Worm (Caenorhabditis elegans) whole organism, early embryonic: ENCODE data around the gene acr-21.

Source experiments
- B0310.2 ChIP-seq: sonication (generic microtip); optimal IDR thresholded peaks from 2 replicates; lab custom pipeline; 2016; ENCODE audit warnings: mild to moderate bottlenecking, missing genetic modification characterization, missing compliant biosample characterization
- F13C5.2 ChIP-seq: sonication (generic microtip); optimal IDR thresholded peaks from 2 replicates; lab custom pipeline; 2017; ENCODE audit warnings: mild to moderate bottlenecking, missing genetic modification characterization, inconsistent platforms, missing compliant biosample characterization
- aly-1 ChIP-seq: sonication (generic microtip); optimal IDR thresholded peaks from 2 replicates; lab custom pipeline; 2016; ENCODE audit warnings: missing genetic modification characterization, missing compliant biosample characterization
- ama-1 ChIP-seq: fragments of 150-350 bp; optimal IDR thresholded peaks from 2 replicates; lab custom pipeline; 2014
- ceh-13 ChIP-seq: fragments of 200-800 bp; sonication (Bioruptor generic); optimal IDR thresholded peaks from 2 replicates; lab custom pipeline; 2018; ENCODE audit warnings: mild to moderate bottlenecking, missing genetic modification characterization, missing compliant biosample characterization
- ceh-36 ChIP-seq: sonication (generic microtip); optimal IDR thresholded peaks from 2 replicates; lab custom pipeline; 2016; ENCODE audit warnings: missing genetic modification characterization, inconsistent platforms, missing compliant biosample characterization
- ets-7 ChIP-seq: sonication (generic microtip); optimal IDR thresholded peaks from 2 replicates; lab custom pipeline; 2016; ENCODE audit warnings: missing genotype, missing genetic modification characterization, missing compliant biosample characterization
- flt-1 ChIP-seq: fragments of 200-800 bp; sonication (Bioruptor generic); IDR thresholded peaks from 2 replicates; pipeline ENCODE4 v1.3.6; 2022; ENCODE audit warnings: missing genetic modification characterization, missing compliant biosample characterization
- hmbx-1 ChIP-seq: sonication (generic microtip); optimal IDR thresholded peaks from 2 replicates; lab custom pipeline; 2016; ENCODE audit warnings: mild to moderate bottlenecking, missing genetic modification characterization, missing compliant biosample characterization
- hmg-4 ChIP-seq: fragments of 200-800 bp; sonication (Bioruptor generic); optimal IDR thresholded peaks from 2 replicates; lab custom pipeline; 2018; ENCODE audit warnings: mild to moderate bottlenecking, missing genetic modification characterization, missing compliant biosample characterization
- hnd-1 ChIP-seq: sonication (generic microtip); optimal IDR thresholded peaks from 2 replicates; lab custom pipeline; 2016; ENCODE audit warnings: missing genetic modification characterization, missing compliant biosample characterization
- pes-1 ChIP-seq: fragments of 200-800 bp; sonication (Bioruptor generic); IDR thresholded peaks from 2 replicates; pipeline ENCODE4 v1.3.6; 2022; ENCODE audit warnings: missing genetic modification reagents, missing genetic modification characterization, missing compliant biosample characterization
- scrt-1 ChIP-seq: fragments of 200-800 bp; sonication (Bioruptor generic); IDR thresholded peaks from 2 replicates; pipeline ENCODE4 v1.3.6; 2022; ENCODE audit warnings: missing genetic modification characterization, missing compliant biosample characterization
- sea-1 ChIP-seq: fragments of 200-800 bp; sonication (Bioruptor generic); conservative IDR thresholded peaks from 2 replicates; pipeline ENCODE4 v1.3.6; 2022; ENCODE audit warnings: missing genetic modification characterization, missing compliant biosample characterization
- tbx-11 ChIP-seq: fragments of 200-800 bp; sonication (Bioruptor generic); IDR thresholded peaks from 2 replicates; pipeline ENCODE4 v1.3.6; 2022; ENCODE audit warnings: missing genetic modification characterization, missing compliant biosample characterization
- tbx-37 ChIP-seq: fragments of 200-800 bp; sonication (Bioruptor generic); conservative IDR thresholded peaks from 2 replicates; pipeline ENCODE4 v1.3.6; 2022; ENCODE audit warnings: missing genetic modification reagents, missing genetic modification characterization, missing compliant biosample characterization
- tra-4 ChIP-seq: sonication (generic microtip); optimal IDR thresholded peaks from 2 replicates; lab custom pipeline; 2017; ENCODE audit warnings: missing genetic modification characterization, missing compliant biosample characterization

acr-21 gene

ce11 chrIII:6579398-6579797 lies 2.3 kb upstream of the acr-21 start, which contains the start of gene F27B3.8:
TSS of gene F27B3.8 (plus strand) at chrIII:6579698.
- TF ChIP-seq hmbx-1 (tag; lab: Kevin White, UChicago) (no peak), hmg-4 (GFP tag; lab: Kevin White, UChicago) (no peak), aly-1 (no peak), ama-1 (lab: Kevin White, UChicago) (no peak), ets-7 (tag; lab: Kevin White, UChicago) (no peak), ceh-13 (GFP tag; lab: Kevin White, UChicago) (no peak), tbx-37 (GFP tag; lab: Robert Waterston, UW) (no peak), ceh-36 (tag; lab: Kevin White, UChicago) (no peak)

DNA sequence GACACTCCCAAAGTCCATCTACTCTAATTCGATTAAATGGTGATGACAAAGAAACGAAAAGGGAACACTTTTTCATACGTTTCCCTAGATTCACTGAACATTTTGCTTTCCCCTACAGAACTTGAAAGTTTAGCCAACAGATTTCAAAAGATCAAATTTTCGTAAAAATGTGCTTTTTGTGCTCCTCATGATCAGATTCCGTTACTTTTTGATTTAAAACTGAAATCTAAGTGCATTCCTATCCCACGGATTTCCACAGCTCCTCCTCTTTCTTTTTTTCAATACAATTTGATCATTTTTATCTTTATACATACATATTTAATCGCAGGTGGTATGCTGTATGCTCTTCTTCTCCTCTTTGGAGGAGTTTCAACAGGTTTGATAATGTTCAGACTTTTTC lies 5.9 kb downstream of the acr-21 start, which contains the start of gene ddo-3:
ddo-3 (plus strand) TSS at position 301 of the 400 bp plus-strand sequence.
- no peak for TF ChIP-seq flt-1 (GFP tag; lab: Robert Waterston, UW)
- no peak for TF ChIP-seq F13C5.2 (tag; lab: Kevin White, UChicago)
- no peak for TF ChIP-seq ceh-13 (GFP tag; lab: Kevin White, UChicago)
- TF ChIP-seq scrt-1 (GFP tag; lab: Robert Waterston, UW): no peak
- TF ChIP-seq tbx-11 (GFP tag; lab: Robert Waterston, UW): no peak
- TF ChIP-seq B0310.2: no peak
- TF ChIP-seq ceh-36 (tag; lab: Kevin White, UChicago): no peak
- no peak for TF ChIP-seq ets-7 (tag; lab: Kevin White, UChicago)
- TF ChIP-seq sea-1 (GFP tag; lab: Robert Waterston, UW): no peak
- TF ChIP-seq hnd-1 (tag; lab: Kevin White, UChicago): no peak
- no peak for TF ChIP-seq ama-1 (lab: Kevin White, UChicago)
- TF ChIP-seq hmg-4 (GFP tag; lab: Kevin White, UChicago): no peak
- no peak for TF ChIP-seq tbx-37 (GFP tag; lab: Robert Waterston, UW)
- no peak for TF ChIP-seq hmbx-1 (tag; lab: Kevin White, UChicago)

DNA sequence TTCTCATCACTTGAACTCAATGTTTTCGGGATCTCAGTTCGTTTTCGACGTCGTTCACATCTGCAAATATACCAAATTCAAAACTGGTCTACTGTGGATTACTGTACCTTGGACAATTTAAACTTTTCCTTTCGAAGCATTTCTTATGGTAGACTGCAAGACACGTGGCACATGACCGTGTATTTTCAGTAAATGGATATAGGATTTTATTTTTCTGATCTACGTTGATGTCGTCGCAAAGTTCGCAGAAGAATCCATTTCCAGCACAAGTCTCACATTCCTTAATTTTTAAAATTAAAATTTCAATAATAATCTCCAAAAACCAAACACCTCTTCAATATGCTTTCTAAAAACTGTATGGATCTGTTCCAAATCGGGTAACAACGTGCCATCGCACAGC lies 7.8 kb downstream of the acr-21 start:
- TF ChIP-seq F13C5.2 (tag; lab: Kevin White, UChicago): no peak
- no peak for TF ChIP-seq ets-7 (tag; lab: Kevin White, UChicago)
- no peak for TF ChIP-seq tbx-37 (GFP tag; lab: Robert Waterston, UW)
- no peak for TF ChIP-seq sea-1 (GFP tag; lab: Robert Waterston, UW)
- TF ChIP-seq hmbx-1 (tag; lab: Kevin White, UChicago): no peak
- no peak for TF ChIP-seq hnd-1 (tag; lab: Kevin White, UChicago)
- TF ChIP-seq flt-1 (GFP tag; lab: Robert Waterston, UW): no peak
- TF ChIP-seq ceh-13 (GFP tag; lab: Kevin White, UChicago): no peak
- no peak for TF ChIP-seq aly-1
- TF ChIP-seq pes-1: no peak
- no peak for TF ChIP-seq ceh-36 (tag; lab: Kevin White, UChicago)
- no peak for TF ChIP-seq B0310.2

DNA sequence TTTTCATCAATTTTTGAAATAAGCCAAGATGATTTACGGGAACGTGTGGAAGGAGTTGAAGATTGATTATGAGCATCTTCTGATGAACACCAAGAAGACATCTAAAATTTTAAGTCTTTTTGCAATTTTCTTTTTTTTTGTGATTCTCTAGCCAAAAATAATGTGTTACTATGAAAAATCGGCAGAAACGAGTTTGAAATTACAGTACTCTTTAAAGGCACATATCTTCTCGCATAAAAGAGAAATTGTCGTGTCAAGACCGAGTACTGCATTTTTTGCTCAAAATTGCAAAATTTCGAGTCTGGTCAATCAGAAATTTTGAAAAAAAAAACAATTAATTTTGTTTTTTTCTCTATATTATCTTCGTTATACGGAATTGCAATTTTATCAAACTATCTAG lies 10.4 kb downstream of the acr-21 start, which contains the start of gene F20H11.1:
F20H11.1 (minus strand) TSS at position 101 of the 400 bp plus-strand sequence.
- TF ChIP-seq ceh-13 (GFP tag; lab: Kevin White, UChicago): no peak
- TF ChIP-seq tra-4 (tag; lab: Kevin White, UChicago): no peak
- no peak for TF ChIP-seq tbx-37 (GFP tag; lab: Robert Waterston, UW)
- TF ChIP-seq sea-1 (GFP tag; lab: Robert Waterston, UW): no peak
- TF ChIP-seq hnd-1 (tag; lab: Kevin White, UChicago): no peak
- no peak for TF ChIP-seq ets-7 (tag; lab: Kevin White, UChicago)
- TF ChIP-seq ama-1 (lab: Kevin White, UChicago): no peak
- TF ChIP-seq scrt-1 (GFP tag; lab: Robert Waterston, UW): no peak
- TF ChIP-seq B0310.2: no peak
- TF ChIP-seq F13C5.2 (tag; lab: Kevin White, UChicago): no peak
- no peak for TF ChIP-seq aly-1
- no peak for TF ChIP-seq flt-1 (GFP tag; lab: Robert Waterston, UW)
- no peak for TF ChIP-seq tbx-11 (GFP tag; lab: Robert Waterston, UW)
- TF ChIP-seq hmbx-1 (tag; lab: Kevin White, UChicago): no peak
- TF ChIP-seq ceh-36 (tag; lab: Kevin White, UChicago): no peak
- no peak for TF ChIP-seq hmg-4 (GFP tag; lab: Kevin White, UChicago)
- no peak for TF ChIP-seq pes-1

- no peak for TF ChIP-seq hnd-1 (tag; lab: Kevin White, UChicago)
- TF ChIP-seq hmg-4 (GFP tag; lab: Kevin White, UChicago): no peak
- no peak for TF ChIP-seq pes-1
- TF ChIP-seq sea-1 (GFP tag; lab: Robert Waterston, UW): no peak
- TF ChIP-seq B0310.2: no peak
- TF ChIP-seq aly-1: no peak
- no peak for TF ChIP-seq F13C5.2 (tag; lab: Kevin White, UChicago)
These were observed 12.4 kb downstream of the acr-21 start for ce11 chrIII:6594069-6594468.

- TF ChIP-seq ets-7 (tag; lab: Kevin White, UChicago) (no peak), aly-1 (no peak), ceh-36 (tag; lab: Kevin White, UChicago) (no peak), hmg-4 (GFP tag; lab: Kevin White, UChicago) (no peak), scrt-1 (GFP tag; lab: Robert Waterston, UW) (no peak), ceh-13 (GFP tag; lab: Kevin White, UChicago) (no peak), hmbx-1 (tag; lab: Kevin White, UChicago) (no peak), sea-1 (GFP tag; lab: Robert Waterston, UW) (no peak), tra-4 (tag; lab: Kevin White, UChicago) (no peak), flt-1 (GFP tag; lab: Robert Waterston, UW) (no peak)
These were observed 19.4 kb downstream of the acr-21 start, which contains the start of gene let-765 for ce11 chrIII:6601073-6601472. TSS of gene let-765 (minus strand) at chrIII:6601173.

- TF ChIP-seq ets-7 (tag; lab: Kevin White, UChicago): no peak
- no peak for TF ChIP-seq tra-4 (tag; lab: Kevin White, UChicago)
- TF ChIP-seq hmbx-1 (tag; lab: Kevin White, UChicago): no peak
- no peak for TF ChIP-seq tbx-11 (GFP tag; lab: Robert Waterston, UW)
- TF ChIP-seq scrt-1 (GFP tag; lab: Robert Waterston, UW): no peak
These were observed 21.5 kb downstream of the acr-21 start for ce11 chrIII:6603185-6603584.
